Fruit fly (Drosophila melanogaster): ENCODE data around the gene Adh.

Gene Adh

dm6 chr2L:14588134-14588533 lies 27.2 kb upstream of the Adh start, which contains the start of gene CG42680:
TSS of gene CG42680 (minus strand) at chr2L:14588234.
- TF ChIP-seq CG14711 (tag; optimal IDR thresholded peaks at IDR 0.05) (no peak), kay (GFP tag; ENCODE audit: borderline replicate concordance) (no peak), CG12768 (GFP tag; optimal IDR thresholded peaks at IDR 0.05) (no peak), Hr96 (GFP tag; optimal IDR thresholded peaks at IDR 0.05) (no peak), cic (GFP tag; optimal IDR thresholded peaks at IDR 0.05) (no peak), CG7101 (tag; optimal IDR thresholded peaks at IDR 0.05) (no peak), CG7045 (GFP tag; optimal IDR thresholded peaks at IDR 0.05) (no peak), ovo (GFP tag; optimal IDR thresholded peaks at IDR 0.05) (no peak), tj (GFP tag; optimal IDR thresholded peaks at IDR 0.05) (no peak), CG11617 (GFP tag; optimal IDR thresholded peaks at IDR 0.05) (no peak), CG1620 (GFP tag; optimal IDR thresholded peaks at IDR 0.05) (no peak), cnc (optimal IDR thresholded peaks at IDR 0.05) (no peak), toe (GFP tag; optimal IDR thresholded peaks at IDR 0.05) (no peak), pad (GFP tag; optimal IDR thresholded peaks at IDR 0.05) (no peak), Clk (GFP tag; optimal IDR thresholded peaks at IDR 0.05) (no peak)

DNA sequence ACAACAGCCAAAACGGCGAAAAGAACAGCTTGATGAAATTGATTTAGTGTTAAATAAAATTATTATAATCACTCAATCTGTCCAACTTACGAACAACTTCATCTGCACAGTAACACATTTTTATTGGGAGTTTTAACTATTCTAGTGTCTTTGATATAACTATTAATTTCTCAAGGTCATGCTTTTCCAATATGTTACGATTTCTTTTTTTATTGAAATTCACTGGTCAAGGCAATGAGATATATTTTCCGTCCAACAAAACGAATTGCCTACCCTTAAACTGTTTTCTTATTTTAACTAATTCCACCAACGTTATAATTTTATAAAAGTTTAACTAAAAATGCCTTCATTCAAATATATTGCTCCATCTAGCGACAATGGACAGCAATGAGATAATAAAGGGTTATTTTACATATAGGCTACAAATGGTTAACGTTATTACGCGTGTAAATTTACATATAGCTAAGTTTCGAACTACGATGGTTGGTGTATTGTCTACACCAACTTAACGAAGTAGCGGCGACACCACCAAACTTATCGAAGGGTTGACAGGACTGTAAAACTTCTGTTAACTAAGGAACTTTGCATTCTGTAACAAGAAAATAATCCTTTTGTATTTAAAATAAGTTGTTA lies 26.6 kb upstream of the Adh start:
- TF ChIP-seq pad (GFP tag; optimal IDR thresholded peaks at IDR 0.05) (no peak), CG1620 (GFP tag; optimal IDR thresholded peaks at IDR 0.05) (no peak), Hr96 (GFP tag; optimal IDR thresholded peaks at IDR 0.05) (no peak), CG11617 (GFP tag; optimal IDR thresholded peaks at IDR 0.05) (no peak), bab1 (GFP tag; optimal IDR thresholded peaks at IDR 0.05) (no peak), CG14711 (tag; optimal IDR thresholded peaks at IDR 0.05) (no peak), CG5204 (GFP tag; optimal IDR thresholded peaks at IDR 0.05) (no peak), CG12768 (GFP tag; optimal IDR thresholded peaks at IDR 0.05) (no peak), Mnt (GFP tag; optimal IDR thresholded peaks at IDR 0.05) (no peak), ovo (GFP tag; optimal IDR thresholded peaks at IDR 0.05) (no peak), cic (GFP tag; optimal IDR thresholded peaks at IDR 0.05) (no peak), Clk (GFP tag; optimal IDR thresholded peaks at IDR 0.05) (no peak)

DNA sequence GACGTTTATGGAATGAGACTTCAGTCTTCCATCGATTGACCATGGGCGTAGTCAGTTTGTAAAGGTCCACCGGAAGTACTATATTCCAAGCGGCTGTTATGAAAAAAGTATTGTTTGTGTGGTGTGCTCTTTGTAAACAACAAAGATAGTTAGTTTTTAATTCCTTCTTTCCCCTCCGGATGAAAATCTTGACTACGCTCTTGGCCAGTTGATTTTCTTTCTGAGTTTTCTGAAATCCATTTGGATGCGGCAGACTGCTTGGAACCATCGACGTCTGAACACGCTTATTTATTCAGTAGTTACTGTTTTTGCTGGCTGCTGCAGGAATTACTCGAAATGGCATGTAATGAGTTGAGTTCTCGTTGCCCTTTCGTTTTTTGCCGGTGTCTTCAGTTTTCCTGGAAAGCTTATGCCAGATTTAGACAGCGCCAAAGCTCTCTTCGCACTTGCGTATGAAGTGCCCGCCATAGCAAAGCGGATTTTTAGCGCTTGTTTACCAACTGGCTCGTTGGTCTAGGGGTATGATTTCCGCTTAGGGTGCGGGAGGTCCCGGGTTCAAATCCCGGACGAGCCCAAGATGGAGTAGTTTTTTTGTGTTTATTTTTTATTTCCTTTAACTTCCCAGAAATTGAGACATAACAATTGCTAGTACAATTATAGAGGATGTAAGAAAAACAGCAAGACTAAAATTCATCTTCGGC lies 16.8 kb upstream of the Adh start:
- no peak for TF ChIP-seq CG33017 (tag; optimal IDR thresholded peaks at IDR 0.05)

dm6 chr2L:14599058-14599789 lies 16.1 kb upstream of the Adh start:
- peak; percentile 85 for TF ChIP-seq kay (GFP tag; ENCODE audit: borderline replicate concordance)
- peak; percentile 22 for TF ChIP-seq bab1 (GFP tag; optimal IDR thresholded peaks at IDR 0.05)
- TF ChIP-seq cic (GFP tag; optimal IDR thresholded peaks at IDR 0.05): no peak
- peak; percentile 32 for TF ChIP-seq Crg-1 (GFP tag; optimal IDR thresholded peaks at IDR 0.05)

- TF ChIP-seq bab1 (GFP tag; optimal IDR thresholded peaks at IDR 0.05): no peak
- no peak for TF ChIP-seq CG14711 (tag; optimal IDR thresholded peaks at IDR 0.05)
- TF ChIP-seq CG11617 (GFP tag; optimal IDR thresholded peaks at IDR 0.05): no peak
- TF ChIP-seq pad (GFP tag; optimal IDR thresholded peaks at IDR 0.05): no peak
- no peak for TF ChIP-seq CG5204 (GFP tag; optimal IDR thresholded peaks at IDR 0.05)
- TF ChIP-seq Hr96 (GFP tag; optimal IDR thresholded peaks at IDR 0.05): no peak
Observed at dm6 chr2L:14606112-14606511, 9.2 kb upstream of the Adh start.

DNA sequence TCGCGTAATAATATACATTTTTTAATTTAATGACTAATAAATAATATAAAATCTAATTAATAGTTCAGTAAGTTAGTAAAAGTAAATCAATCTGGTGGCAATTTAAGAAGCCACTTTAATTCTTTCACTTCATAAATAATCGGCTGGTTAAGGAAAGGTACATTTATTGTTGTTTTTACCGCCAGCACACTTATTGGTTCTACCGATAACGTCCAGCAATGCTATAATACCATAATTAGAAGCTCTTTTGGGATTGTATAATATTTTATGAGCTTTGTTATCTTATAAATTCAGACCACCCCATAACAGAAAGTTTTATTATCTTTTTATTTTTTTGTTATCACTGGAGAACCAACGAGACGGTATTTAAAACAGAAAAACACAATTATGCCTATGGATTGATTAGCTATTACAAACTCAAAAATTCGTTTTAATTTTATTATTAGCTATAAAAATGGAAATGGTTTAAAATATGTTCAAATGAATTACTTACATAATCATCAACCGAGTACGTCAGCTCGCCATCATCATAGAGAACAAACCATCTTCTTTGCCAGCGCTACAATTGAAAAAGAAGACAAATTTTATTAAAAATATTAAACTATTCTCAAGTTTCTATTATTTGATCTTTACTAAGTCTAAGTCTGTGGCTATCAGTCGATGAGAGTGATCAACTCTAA lies 3.9 kb upstream of the Adh start:
- TF ChIP-seq toe (GFP tag; optimal IDR thresholded peaks at IDR 0.05) (no peak), kay (GFP tag; ENCODE audit: borderline replicate concordance) (peak; percentile 55), CG33017 (tag; optimal IDR thresholded peaks at IDR 0.05) (no peak)
